Worm (Caenorhabditis elegans) whole organism, young adult: ENCODE measurements around the gene T10C6.16.

Source experiments
- B0035.1 ChIP-seq: sonication (generic microtip); optimal IDR thresholded peaks from 2 replicates; lab custom pipeline; 2016; ENCODE audit warnings: missing genetic modification characterization, mild to moderate bottlenecking, missing compliant biosample characterization, missing genotype, missing genetic modification reagents
- B0261.1 ChIP-seq: sonication (generic microtip); optimal IDR thresholded peaks from 2 replicates; lab custom pipeline; 2016; ENCODE audit warnings: mild to moderate bottlenecking, missing genetic modification characterization, moderate library complexity, missing compliant biosample characterization
- F33H1.4 ChIP-seq: fragments of 200-800 bp; sonication (Bioruptor generic); IDR thresholded peaks from 2 replicates; pipeline ENCODE4 v1.3.6; 2022; ENCODE audit warnings: missing genetic modification reagents, missing genetic modification characterization, missing compliant biosample characterization
- F37B4.10 ChIP-seq: fragments of 200-800 bp; sonication (Bioruptor generic); IDR thresholded peaks from 2 replicates; pipeline ENCODE4 v1.3.6; 2022; ENCODE audit warnings: missing genetic modification characterization, missing compliant biosample characterization
- F39B2.1 ChIP-seq: fragments of 200-800 bp; sonication (Bioruptor generic); IDR thresholded peaks from 2 replicates; pipeline ENCODE4 v1.3.6; 2022; ENCODE audit warnings: missing genetic modification reagents, missing genetic modification characterization, missing compliant biosample characterization
- F52B5.7 ChIP-seq: sonication (generic microtip); optimal IDR thresholded peaks from 2 replicates; lab custom pipeline; 2016; ENCODE audit warnings: mild to moderate bottlenecking, missing genetic modification characterization, missing compliant biosample characterization
- T07F8.4 ChIP-seq: sonication (generic microtip); optimal IDR thresholded peaks from 2 replicates; lab custom pipeline; 2016; ENCODE audit warnings: mild to moderate bottlenecking, missing genetic modification characterization, moderate library complexity, missing compliant biosample characterization
- Y53F4B.3 ChIP-seq: fragments of 200-800 bp; sonication (Bioruptor generic); IDR thresholded peaks from 2 replicates; pipeline ENCODE4 v1.3.6; 2022; ENCODE audit warnings: missing genetic modification reagents, missing genetic modification characterization, missing compliant biosample characterization
- Y79H2A.3 ChIP-seq: fragments of 200-800 bp; sonication (Bioruptor generic); conservative IDR thresholded peaks from 2 replicates; pipeline ENCODE4 v1.3.6; 2022; ENCODE audit warnings: missing genetic modification reagents, missing genetic modification characterization, missing compliant biosample characterization
- akir-1 ChIP-seq: fragments of 200-800 bp; sonication (Bioruptor generic); optimal IDR thresholded peaks from 2 replicates; lab custom pipeline; 2018; ENCODE audit warnings: mild to moderate bottlenecking, missing genetic modification characterization, moderate library complexity, missing compliant biosample characterization
- bed-1 ChIP-seq: fragments of 200-800 bp; sonication (Bioruptor generic); IDR thresholded peaks from 2 replicates; pipeline ENCODE4 v1.3.6; 2022; ENCODE audit warnings: missing genetic modification reagents, missing genetic modification characterization, missing compliant biosample characterization
- bed-2 ChIP-seq: fragments of 200-800 bp; sonication (Bioruptor generic); IDR thresholded peaks from 2 replicates; pipeline ENCODE4 v1.3.6; 2022; ENCODE audit warnings: missing genetic modification reagents, missing genetic modification characterization, missing compliant biosample characterization
- ccch-3 ChIP-seq: fragments of 200-800 bp; sonication (Bioruptor generic); optimal IDR thresholded peaks from 2 replicates; lab custom pipeline; 2018; ENCODE audit warnings: mild to moderate bottlenecking, missing genetic modification characterization, missing compliant biosample characterization
- cebp-1 ChIP-seq, 2 experiments: fragments of 200-800 bp in 1 of 2; sonication (Bioruptor generic) in 1 of 2; sonication (generic microtip) in 1 of 2; IDR thresholded peaks in 1 of 2; optimal IDR thresholded peaks in 1 of 2; 2 replicates each; pipeline versions ENCODE4 v1.3.6 to Lab custom; 2017 to 2022; ENCODE audit warnings: missing compliant biosample characterization in 2 of 2, missing genetic modification characterization in 2 of 2, mild to moderate bottlenecking in 1 of 2, missing genetic modification reagents in 1 of 2, moderate library complexity in 1 of 2
- cebp-2 ChIP-seq: fragments of 200-800 bp; sonication (Bioruptor generic); IDR thresholded peaks from 2 replicates; pipeline ENCODE4 v1.3.6; 2022; ENCODE audit warnings: missing genetic modification characterization, missing compliant biosample characterization
- ceh-100 ChIP-seq: fragments of 200-800 bp; sonication (Bioruptor generic); IDR thresholded peaks from 2 replicates; pipeline ENCODE4 v1.3.6; 2022; ENCODE audit warnings: missing genetic modification reagents, missing genetic modification characterization, missing compliant biosample characterization
- die-1 ChIP-seq: sonication (generic microtip); optimal IDR thresholded peaks from 2 replicates; lab custom pipeline; 2016; ENCODE audit warnings: missing genotype, mild to moderate bottlenecking, missing genetic modification characterization, missing compliant biosample characterization
- dpl-1 ChIP-seq: fragments of 150-350 bp; optimal IDR thresholded peaks from 2 replicates; lab custom pipeline; 2014; ENCODE audit warnings: missing biosample characterization, missing genetic modification reagents, missing genetic modification characterization
- egrh-3 ChIP-seq: fragments of 200-800 bp; sonication (Bioruptor generic); IDR thresholded peaks from 2 replicates; pipeline ENCODE4 v1.3.6; 2022; ENCODE audit warnings: missing genetic modification reagents, missing genetic modification characterization, missing compliant biosample characterization
- ets-4 ChIP-seq: fragments of 200-800 bp; sonication (Bioruptor generic); optimal IDR thresholded peaks from 2 replicates; lab custom pipeline; 2018; ENCODE audit warnings: mild to moderate bottlenecking, missing genetic modification characterization, missing compliant biosample characterization
- lag-1 ChIP-seq: fragments of 200-800 bp; sonication (Bioruptor generic); IDR thresholded peaks from 2 replicates; pipeline ENCODE4 v1.3.6; 2022; ENCODE audit warnings: missing genetic modification reagents, missing genetic modification characterization, missing compliant biosample characterization
- let-526 ChIP-seq: fragments of 200-800 bp; sonication (Bioruptor generic); IDR thresholded peaks from 2 replicates; pipeline ENCODE4 v1.3.6; 2022; ENCODE audit warnings: missing genetic modification reagents, missing genetic modification characterization, missing compliant biosample characterization
- let-607 ChIP-seq, 2 experiments: fragments of 200-800 bp in 1 of 2; sonication (Bioruptor generic) in 1 of 2; sonication (generic microtip) in 1 of 2; optimal IDR thresholded peaks; 2 replicates each; lab custom pipeline; 2016 to 2018; ENCODE audit warnings: mild to moderate bottlenecking in 2 of 2, missing compliant biosample characterization in 2 of 2, missing genetic modification characterization in 2 of 2, moderate library complexity in 2 of 2, missing genotype in 1 of 2
- madf-10 ChIP-seq: sonication (generic microtip); optimal IDR thresholded peaks from 2 replicates; lab custom pipeline; 2016; ENCODE audit warnings: mild to moderate bottlenecking, missing genetic modification characterization, missing compliant biosample characterization
- madf-6 ChIP-seq: fragments of 200-800 bp; sonication (Bioruptor generic); IDR thresholded peaks from 2 replicates; pipeline ENCODE4 v1.3.6; 2022; ENCODE audit warnings: missing genetic modification reagents, missing genetic modification characterization, missing compliant biosample characterization
- mcd-1 ChIP-seq: fragments of 200-800 bp; sonication (Bioruptor generic); IDR thresholded peaks from 2 replicates; pipeline ENCODE4 v1.3.6; 2022; ENCODE audit warnings: missing genetic modification reagents, missing genetic modification characterization, missing compliant biosample characterization
- mel-28 ChIP-seq: sonication (generic microtip); optimal IDR thresholded peaks from 2 replicates; lab custom pipeline; 2016; ENCODE audit warnings: borderline replicate concordance, mild to moderate bottlenecking, missing genetic modification characterization, missing compliant biosample characterization
- mes-4 ChIP-seq: sonication (generic microtip); optimal IDR thresholded peaks from 2 replicates; lab custom pipeline; 2016; ENCODE audit warnings: missing genotype, missing genetic modification characterization, missing compliant biosample characterization
- nfya-2 ChIP-seq: fragments of 200-800 bp; sonication (Bioruptor generic); IDR thresholded peaks from 2 replicates; pipeline ENCODE4 v1.3.6; 2022; ENCODE audit warnings: missing genetic modification reagents, missing genetic modification characterization, missing compliant biosample characterization
- nfyb-1 ChIP-seq: fragments of 200-800 bp; sonication (Bioruptor generic); IDR thresholded peaks from 2 replicates; pipeline ENCODE4 v1.3.6; 2022; ENCODE audit warnings: missing genetic modification reagents, missing genetic modification characterization, missing compliant biosample characterization
- nhr-179 ChIP-seq: sonication (generic microtip); optimal IDR thresholded peaks from 2 replicates; lab custom pipeline; 2016; ENCODE audit warnings: mild to moderate bottlenecking, missing genetic modification characterization, missing compliant biosample characterization
- nhr-27 ChIP-seq: fragments of 200-800 bp; sonication (Bioruptor generic); optimal IDR thresholded peaks from 2 replicates; lab custom pipeline; 2018; ENCODE audit warnings: mild to moderate bottlenecking, missing genetic modification characterization, moderate library complexity, missing compliant biosample characterization
- nhr-80 ChIP-seq: sonication (generic microtip); optimal IDR thresholded peaks from 2 replicates; lab custom pipeline; 2016; ENCODE audit warnings: missing genetic modification characterization, missing compliant biosample characterization
- nhr-90 ChIP-seq: sonication (generic microtip); optimal IDR thresholded peaks from 2 replicates; lab custom pipeline; 2016; ENCODE audit warnings: missing genotype, mild to moderate bottlenecking, missing genetic modification characterization, missing compliant biosample characterization
- repo-1 ChIP-seq: sonication (generic microtip); optimal IDR thresholded peaks from 2 replicates; lab custom pipeline; 2017; ENCODE audit warnings: mild to moderate bottlenecking, missing genetic modification characterization, missing compliant biosample characterization
- tbx-9 ChIP-seq: sonication (generic microtip); optimal IDR thresholded peaks from 2 replicates; lab custom pipeline; 2016; ENCODE audit warnings: borderline replicate concordance, missing genetic modification characterization, inconsistent platforms, missing compliant biosample characterization
- ztf-3 ChIP-seq: fragments of 200-800 bp; sonication (Bioruptor generic); optimal IDR thresholded peaks from 2 replicates; lab custom pipeline; 2018; ENCODE audit warnings: mild to moderate bottlenecking, missing genetic modification characterization, missing compliant biosample characterization

T10C6.16 gene

ce11 chrV:16055031-16055430, 22.2 kb upstream of the T10C6.16 start, which contains the start of gene F14H3.4 (continued):
- no peak for TF ChIP-seq cebp-2 (GFP tag; lab: Robert Waterston, UW)
- no peak for TF ChIP-seq F52B5.7 (tag; lab: Kevin White, UChicago)
- no peak for TF ChIP-seq bed-2 (GFP tag; lab: Robert Waterston, UW)
- no peak for TF ChIP-seq nhr-179 (tag; lab: Kevin White, UChicago)
- no peak for TF ChIP-seq lag-1
- TF ChIP-seq T07F8.4 (tag; lab: Kevin White, UChicago), result no peak
- TF ChIP-seq ccch-3 (GFP tag; lab: Kevin White, UChicago), result no peak
- no peak for TF ChIP-seq ceh-100 (GFP tag; lab: Robert Waterston, UW)
- no peak for TF ChIP-seq Y79H2A.3 (GFP tag; lab: Robert Waterston, UW)
- peak; percentile 88 for TF ChIP-seq madf-6 (GFP tag; lab: Robert Waterston, UW)
- TF ChIP-seq madf-10 (tag; lab: Kevin White, UChicago), result no peak
- peak; percentile 5 for TF ChIP-seq dpl-1 (GFP tag; lab: Kevin White, UChicago)
- no peak for TF ChIP-seq die-1 (tag; lab: Kevin White, UChicago)
- TF ChIP-seq, all 124 proteins: peak for 5

- TF ChIP-seq nhr-27 (tag; lab: Kevin White, UChicago), result no peak
- no peak for TF ChIP-seq nhr-80 (tag; lab: Kevin White, UChicago)
- no peak for TF ChIP-seq let-526 (GFP tag; lab: Robert Waterston, UW)
- TF ChIP-seq nfyb-1, result no peak
- TF ChIP-seq mel-28 (tag; lab: Kevin White, UChicago), result no peak
- TF ChIP-seq tbx-9 (tag; lab: Kevin White, UChicago), result no peak
- no peak for TF ChIP-seq repo-1 (tag; lab: Kevin White, UChicago)
- TF ChIP-seq ets-4 (GFP tag; lab: Kevin White, UChicago), result no peak
- TF ChIP-seq cebp-1 (GFP tag; IDR thresholded peaks at IDR 0.05; lab: Robert Waterston, UW), result no peak
- TF ChIP-seq cebp-1 (tag; optimal IDR thresholded peaks at IDR 0.05; lab: Kevin White, UChicago), result no peak
Observed at ce11 chrV:16053373-16053772, 20.6 kb upstream of the T10C6.16 start, which contains the start of gene F14H3.3. TSS of gene F14H3.3 (minus strand) at chrV:16053473.

- TF ChIP-seq F37B4.10 (GFP tag; lab: Robert Waterston, UW), result no peak
- TF ChIP-seq ztf-3 (GFP tag; lab: Kevin White, UChicago), result no peak
- no peak for TF ChIP-seq B0035.1 (tag; lab: Kevin White, UChicago)
- no peak for TF ChIP-seq F33H1.4 (GFP tag; lab: Robert Waterston, UW)
- TF ChIP-seq Y53F4B.3 (GFP tag; lab: Robert Waterston, UW), result no peak
- TF ChIP-seq mcd-1 (GFP tag; lab: Robert Waterston, UW), result no peak
- TF ChIP-seq bed-1, result no peak
- TF ChIP-seq mes-4 (tag; lab: Kevin White, UChicago), result no peak
- TF ChIP-seq, all 124 proteins: peak for 0
Observed at ce11 chrV:16049177-16049576, 16.4 kb upstream of the T10C6.16 start, which contains the start of gene best-12. TSS of gene best-12 (plus strand) at chrV:16049477.

- TF ChIP-seq nfya-2 (GFP tag; lab: Robert Waterston, UW), result no peak
Observed at ce11 chrV:16047508-16047907, 14.7 kb upstream of the T10C6.16 start, which contains the start of gene str-198. TSS of gene str-198 (plus strand) at chrV:16047808.

- TF ChIP-seq let-607 (tag; optimal IDR thresholded peaks at IDR 0.05; lab: Kevin White, UChicago), result no peak
- no peak for TF ChIP-seq T07F8.4 (tag; lab: Kevin White, UChicago)
- peak; percentile 77; the same call in 1 of the 2 replicates for TF ChIP-seq egrh-3 (GFP tag; lab: Robert Waterston, UW)
- no peak for TF ChIP-seq B0261.1
- TF ChIP-seq F39B2.1, result no peak
- no peak for TF ChIP-seq nhr-90 (tag; lab: Kevin White, UChicago)
- no peak for TF ChIP-seq akir-1 (GFP tag; lab: Kevin White, UChicago)
Observed at ce11 chrV:16047052-16047451, 14.2 kb upstream of the T10C6.16 start.
